Worm (Caenorhabditis elegans) whole organism, midembryonic: ENCODE data around the gene C35B1.5.

ENCODE experiments used
- T22C8.4 ChIP-seq: fragments of 200-800 bp; sonication (Bioruptor generic); IDR thresholded peaks from 2 replicates; pipeline ENCODE4 v1.3.6; 2022; ENCODE audit warnings: missing genetic modification characterization, missing compliant biosample characterization
- cog-1 ChIP-seq: sonication (generic microtip); optimal IDR thresholded peaks from 2 replicates; lab custom pipeline; 2016; ENCODE audit warnings: missing genetic modification characterization, missing compliant biosample characterization
- flt-1 ChIP-seq: fragments of 200-800 bp; sonication (Bioruptor generic); IDR thresholded peaks from 2 replicates; pipeline ENCODE4 v1.3.6; 2022; ENCODE audit warnings: missing genetic modification characterization, missing compliant biosample characterization
- klf-2 ChIP-seq: fragments of 200-800 bp; sonication (Bioruptor generic); conservative IDR thresholded peaks from 2 replicates; pipeline ENCODE4 v1.3.6; 2022; ENCODE audit warnings: missing genetic modification reagents, missing genetic modification characterization, missing compliant biosample characterization
- ref-1 ChIP-seq: fragments of 200-800 bp; sonication (Bioruptor generic); conservative IDR thresholded peaks from 2 replicates; pipeline ENCODE4 v1.3.6; 2022; ENCODE audit warnings: missing genetic modification reagents, missing genetic modification characterization, missing compliant biosample characterization
- tab-1 ChIP-seq: fragments of 200-800 bp; sonication (Bioruptor generic); IDR thresholded peaks from 2 replicates; pipeline ENCODE4 v1.3.6; 2022; ENCODE audit warnings: missing genetic modification characterization, missing compliant biosample characterization
- ztf-23 ChIP-seq: fragments of 200-800 bp; sonication (Bioruptor generic); IDR thresholded peaks from 2 replicates; pipeline ENCODE4 v1.3.6; 2022; ENCODE audit warnings: missing genetic modification reagents, missing genetic modification characterization, missing compliant biosample characterization
- ztf-29 ChIP-seq: fragments of 200-800 bp; sonication (Bioruptor generic); IDR thresholded peaks from 2 replicates; pipeline ENCODE4 v1.3.6; 2022; ENCODE audit warnings: missing genetic modification reagents, missing genetic modification characterization, missing compliant biosample characterization

DNA sequence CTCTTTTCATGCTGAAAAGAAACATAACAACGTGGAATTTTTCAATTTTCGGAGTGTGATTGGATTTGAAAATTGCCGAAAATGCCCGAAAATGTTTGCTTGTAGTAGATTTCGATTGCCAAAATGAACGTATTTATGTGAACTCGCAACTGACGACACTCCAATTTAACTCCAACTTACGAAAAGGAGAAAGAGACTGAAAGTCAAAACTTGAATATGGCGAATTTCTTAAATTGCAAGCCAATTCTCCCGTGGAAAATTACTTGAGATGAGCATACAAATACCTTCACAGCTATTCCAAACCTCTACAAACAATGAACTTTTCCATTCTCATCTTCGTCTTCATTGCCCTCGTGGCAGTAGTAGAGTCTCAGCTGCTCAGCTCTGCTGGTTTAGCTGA, 1.4 kb downstream of the C35B1.5 start:
- no peak for TF ChIP-seq ztf-23 (GFP tag; lab: Robert Waterston, UW)
- no peak for TF ChIP-seq ref-1
- no peak for TF ChIP-seq tab-1 (GFP tag; lab: Robert Waterston, UW)
- no peak for TF ChIP-seq T22C8.4 (GFP tag; lab: Robert Waterston, UW)
- TF ChIP-seq klf-2 = no peak
- TF ChIP-seq cog-1 = no peak
- TF ChIP-seq flt-1 (GFP tag; lab: Robert Waterston, UW) = no peak
- TF ChIP-seq ztf-29 = no peak
